Worm (Caenorhabditis elegans): ENCODE data around the gene nspc-7.
"Not testable (repeated sequence)": the region's sequence is repeated elsewhere in the genome, so short reads cannot be mapped to it uniquely, and the experiment has no call there.

Gene nspc-7

ce11 chrX:8541562-8541961 lies at the start of gene nspc-7:
nspc-7 (plus strand) TSS chrX:8541862.
- not testable (repeated sequence) for TF ChIP-seq ceh-40 (GFP tag; IDR thresholded peaks at IDR 0.05); gei-17 (GFP tag; optimal IDR thresholded peaks at IDR 0.05); ztf-25 (GFP tag; IDR thresholded peaks at IDR 0.05)

ce11 chrX:8492750-8493149 lies 48.9 kb upstream of the nspc-7 start:
- TF ChIP-seq Y95B8A.8 (GFP tag; IDR thresholded peaks at IDR 0.05) (0 out of 2 replicates have a peak, but pooled peaks have one; percentile 16), cebp-1 (GFP tag; IDR thresholded peaks at IDR 0.05) (no peak), cebp-1 (tag; optimal IDR thresholded peaks at IDR 0.05) (no peak), T26A5.8 (tag; optimal IDR thresholded peaks at IDR 0.05) (no peak), lsy-27 (tag; optimal IDR thresholded peaks at IDR 0.05; ENCODE audit: borderline replicate concordance, insufficient read depth) (no peak), Y56A3A.18 (GFP tag; IDR thresholded peaks at IDR 0.05) (no peak), ztf-3 (GFP tag; optimal IDR thresholded peaks at IDR 0.05) (no peak), rcor-1 (GFP tag; IDR thresholded peaks at IDR 0.05) (no peak), nhr-80 (tag; optimal IDR thresholded peaks at IDR 0.05) (peak; percentile 43), Y53F4B.3 (GFP tag; IDR thresholded peaks at IDR 0.05) (no peak), nhr-90 (tag; optimal IDR thresholded peaks at IDR 0.05) (no peak), pha-4 (tag; optimal IDR thresholded peaks at IDR 0.05) (no peak)

ce11 chrX:8495005-8495404 lies 46.7 kb upstream of the nspc-7 start, which contains the start of gene T01B10.5:
T01B10.5 (plus strand) TSS chrX:8495305.
- TF ChIP-seq ztf-28 (GFP tag; IDR thresholded peaks at IDR 0.05) (no peak), lin-40 (tag; optimal IDR thresholded peaks at IDR 0.05) (no peak), xnd-1 (tag; optimal IDR thresholded peaks at IDR 0.05) (no peak), him-1 (tag; optimal IDR thresholded peaks at IDR 0.05) (no peak), ccch-3 (GFP tag; optimal IDR thresholded peaks at IDR 0.05) (no peak), hlh-26 (GFP tag; conservative IDR thresholded peaks at IDR 0.05) (no peak), tbp1 (GFP tag; optimal IDR thresholded peaks at IDR 0.05) (no peak), ztf-3 (GFP tag; optimal IDR thresholded peaks at IDR 0.05) (no peak), ztf-6 (GFP tag; IDR thresholded peaks at IDR 0.05) (no peak), let-607 (tag; optimal IDR thresholded peaks at IDR 0.05) (no peak), dpff-1 (tag; optimal IDR thresholded peaks at IDR 0.05) (no peak), tbx-9 (tag; optimal IDR thresholded peaks at IDR 0.05; ENCODE audit: borderline replicate concordance) (no peak), die-1 (tag; optimal IDR thresholded peaks at IDR 0.05) (no peak), F57C9.4 (tag; optimal IDR thresholded peaks at IDR 0.05) (no peak)

- TF ChIP-seq F57C9.4 (tag; optimal IDR thresholded peaks at IDR 0.05) = no peak
- no peak for TF ChIP-seq cebp-1 (GFP tag; IDR thresholded peaks at IDR 0.05)
- TF ChIP-seq cebp-1 (tag; optimal IDR thresholded peaks at IDR 0.05) = no peak
- no peak for TF ChIP-seq nfya-1 (tag; optimal IDR thresholded peaks at IDR 0.05; ENCODE audit: borderline replicate concordance, insufficient read depth)
- TF ChIP-seq rcor-1 (GFP tag; IDR thresholded peaks at IDR 0.05) = no peak
Measured at ce11 chrX:8499721-8500120, 41.9 kb upstream of the nspc-7 start, which contains the start of gene grd-14. grd-14 (plus strand) TSS chrX:8500021.

ce11 chrX:8500922-8501321 lies 40.7 kb upstream of the nspc-7 start, which contains the start of gene grd-4:
grd-4 (plus strand) TSS chrX:8501222.
- TF ChIP-seq aptf-3 (GFP tag; IDR thresholded peaks at IDR 0.05) = no peak
- no peak for TF ChIP-seq F52B5.7 (tag; optimal IDR thresholded peaks at IDR 0.05)
- no peak for TF ChIP-seq tbx-9 (tag; optimal IDR thresholded peaks at IDR 0.05; ENCODE audit: borderline replicate concordance)
- no peak for TF ChIP-seq attf-5 (GFP tag; optimal IDR thresholded peaks at IDR 0.05)
- no peak for TF ChIP-seq egl-44 (GFP tag; IDR thresholded peaks at IDR 0.05)
- TF ChIP-seq atf-7 (tag; optimal IDR thresholded peaks at IDR 0.05) = no peak
- TF ChIP-seq dpff-1 (tag; optimal IDR thresholded peaks at IDR 0.05) = no peak
- TF ChIP-seq dox-1 (GFP tag; IDR thresholded peaks at IDR 0.05) = no peak
- TF ChIP-seq attf-3 (GFP tag; conservative IDR thresholded peaks at IDR 0.05) = no peak
- TF ChIP-seq K12H6.12 (tag; optimal IDR thresholded peaks at IDR 0.05) = no peak
- TF ChIP-seq attf-6 (GFP tag; IDR thresholded peaks at IDR 0.05) = no peak
- no peak for TF ChIP-seq F49E8.2 (tag; optimal IDR thresholded peaks at IDR 0.05; ENCODE audit: insufficient read depth)
- no peak for TF ChIP-seq sdz-38 (tag; optimal IDR thresholded peaks at IDR 0.05)
- TF ChIP-seq fkh-3 (tag; optimal IDR thresholded peaks at IDR 0.05) = no peak
- TF ChIP-seq egl-18 (GFP tag; IDR thresholded peaks at IDR 0.05) = no peak
- TF ChIP-seq lin-54 (GFP tag; optimal IDR thresholded peaks at IDR 0.05) = no peak
